Fruit fly (Drosophila melanogaster): Measurements from ENCODE around the gene tadr.

Gene tadr

dm6 chr2L:21075105-21075504 lies at the start of gene tadr:
Gene tadr, plus strand, starts transcription at chr2L:21075405.
- TF ChIP-seq CG6163 (GFP tag; IDR thresholded peaks at IDR 0.05) = 0 out of 3 replicates have a peak, but pooled peaks have one; percentile 18
- TF ChIP-seq CG31627 (GFP tag; optimal IDR thresholded peaks at IDR 0.05) = no peak

dm6 chr2L:21026597-21026996 lies 48.6 kb upstream of the tadr start:
- TF ChIP-seq Lpt (GFP tag; optimal IDR thresholded peaks at IDR 0.05) = no peak
- TF ChIP-seq Hr4 (GFP tag; optimal IDR thresholded peaks at IDR 0.05) = peak; percentile 27
- TF ChIP-seq Eip78C (GFP tag) = peak; percentile 42
- no peak for TF ChIP-seq CG8632 (GFP tag; optimal IDR thresholded peaks at IDR 0.05)
- TF ChIP-seq CG32006 (GFP tag; optimal IDR thresholded peaks at IDR 0.05) = peak; percentile 34
- TF ChIP-seq CG4318 (GFP tag; optimal IDR thresholded peaks at IDR 0.05) = peak; percentile 28
- TF ChIP-seq CG8119 (GFP tag; IDR thresholded peaks at IDR 0.05) = 0 out of 3 replicates have a peak, but pooled peaks have one; percentile 37

- TF ChIP-seq CG6792 (GFP tag; optimal IDR thresholded peaks at IDR 0.05) = no peak
- no peak for TF ChIP-seq CG7368 (GFP tag; optimal IDR thresholded peaks at IDR 0.05)
- TF ChIP-seq fd85E (GFP tag; optimal IDR thresholded peaks at IDR 0.05) = no peak
- no peak for TF ChIP-seq cyc (GFP tag; optimal IDR thresholded peaks at IDR 0.05)
- no peak for TF ChIP-seq eg (GFP tag; IDR thresholded peaks at IDR 0.05)
- no peak for TF ChIP-seq fd59A (GFP tag; optimal IDR thresholded peaks at IDR 0.05)
- no peak for TF ChIP-seq CG11902 (GFP tag; optimal IDR thresholded peaks at IDR 0.05)
- TF ChIP-seq CG4318 (GFP tag; optimal IDR thresholded peaks at IDR 0.05) = no peak
- TF ChIP-seq achi (GFP tag; optimal IDR thresholded peaks at IDR 0.05) = no peak
- no peak for TF ChIP-seq fkh (GFP tag; optimal IDR thresholded peaks at IDR 0.05)
- no peak for TF ChIP-seq CG11762 (GFP tag; optimal IDR thresholded peaks at IDR 0.05; ENCODE audit: insufficient read depth)
- no peak for TF ChIP-seq dsx (GFP tag; optimal IDR thresholded peaks at IDR 0.05; ENCODE audit: poor library complexity, severe bottlenecking)
- no peak for TF ChIP-seq CG6276 (GFP tag; optimal IDR thresholded peaks at IDR 0.05)
- TF ChIP-seq vri (GFP tag; optimal IDR thresholded peaks at IDR 0.05) = no peak
- TF ChIP-seq CG8632 (GFP tag; optimal IDR thresholded peaks at IDR 0.05) = no peak
- no peak for TF ChIP-seq Hr39 (GFP tag; optimal IDR thresholded peaks at IDR 0.05)
Observed at dm6 chr2L:21029154-21029553, 46.1 kb upstream of the tadr start.

- TF ChIP-seq fd59A (GFP tag; optimal IDR thresholded peaks at IDR 0.05) = no peak
- TF ChIP-seq achi (GFP tag; optimal IDR thresholded peaks at IDR 0.05) = peak; percentile 40
- TF ChIP-seq CG1621 (tag; optimal IDR thresholded peaks at IDR 0.05) = no peak
- peak; percentile 21 for TF ChIP-seq CG34406 (GFP tag; optimal IDR thresholded peaks at IDR 0.05)
- TF ChIP-seq CG3032 (tag; optimal IDR thresholded peaks at IDR 0.05) = no peak
- no peak for TF ChIP-seq CG32006 (GFP tag; optimal IDR thresholded peaks at IDR 0.05)
- TF ChIP-seq Met (GFP tag; optimal IDR thresholded peaks at IDR 0.05) = no peak
- TF ChIP-seq Eip75B (GFP tag; optimal IDR thresholded peaks at IDR 0.05) = no peak
- peak; percentile 59 for TF ChIP-seq svp (GFP tag)
- peak; percentile 16 for TF ChIP-seq CG6792 (GFP tag; optimal IDR thresholded peaks at IDR 0.05)
- TF ChIP-seq Blimp-1 (GFP tag; optimal IDR thresholded peaks at IDR 0.05) = no peak
- TF ChIP-seq esn (GFP tag; optimal IDR thresholded peaks at IDR 0.05) = peak; percentile 27
- no peak for TF ChIP-seq CG11294 (GFP tag; IDR thresholded peaks at IDR 0.05)
- peak; percentile 79 for TF ChIP-seq Eip78C (GFP tag)
- no peak for TF ChIP-seq Hr4 (GFP tag; optimal IDR thresholded peaks at IDR 0.05)
- peak; percentile 16 for TF ChIP-seq CG8632 (GFP tag; optimal IDR thresholded peaks at IDR 0.05)
- no peak for TF ChIP-seq Ets96B (tag; optimal IDR thresholded peaks at IDR 0.05)
- peak; percentile 1 for TF ChIP-seq OdsH (GFP tag; optimal IDR thresholded peaks at IDR 0.05)
- no peak for TF ChIP-seq Hr39 (GFP tag; optimal IDR thresholded peaks at IDR 0.05)
- no peak for TF ChIP-seq Ets21C (GFP tag; optimal IDR thresholded peaks at IDR 0.05)
Observed at dm6 chr2L:21029749-21030148, 45.5 kb upstream of the tadr start.

dm6 chr2L:21030235-21030634 lies 45.0 kb upstream of the tadr start:
- TF ChIP-seq svp (GFP tag) = peak; percentile 21
- peak; percentile 30 for TF ChIP-seq CG6808 (GFP tag; optimal IDR thresholded peaks at IDR 0.05)
- no peak for TF ChIP-seq Lpt (GFP tag; optimal IDR thresholded peaks at IDR 0.05)
- TF ChIP-seq net (GFP tag; optimal IDR thresholded peaks at IDR 0.05) = no peak
- TF ChIP-seq CG9139 (GFP tag; optimal IDR thresholded peaks at IDR 0.05) = peak; percentile 58
- TF ChIP-seq spab (GFP tag; optimal IDR thresholded peaks at IDR 0.05) = peak; percentile 27
- TF ChIP-seq CG6792 (GFP tag; optimal IDR thresholded peaks at IDR 0.05) = no peak
- TF ChIP-seq CG6854 (GFP tag; optimal IDR thresholded peaks at IDR 0.05) = peak; percentile 59
- peak; percentile 23 for TF ChIP-seq Sox102F (GFP tag; optimal IDR thresholded peaks at IDR 0.05)
- peak; percentile 15 to 34 for TF ChIP-seq ss (GFP tag; optimal IDR thresholded peaks at IDR 0.05)
- no peak for TF ChIP-seq Eip93F (GFP tag; optimal IDR thresholded peaks at IDR 0.05)
